Fruit fly (Drosophila melanogaster) whole organism, prepupa: ENCODE data around the gene CG14572.

Experiments
- CG10631 ChIP-seq: fragments of 200-800 bp; sonication (Bioruptor generic); optimal IDR thresholded peaks from 2 replicates; lab custom pipeline; 2016; ENCODE audit warnings: missing biosample characterization, missing genetic modification characterization
- CG10669 ChIP-seq: fragments of 200-800 bp; sonication (Bioruptor generic); optimal IDR thresholded peaks from 3 replicates; lab custom pipeline; 2018; ENCODE audit warnings: missing biosample characterization, mild to moderate bottlenecking, missing genetic modification characterization, moderate library complexity
- CG11294 ChIP-seq: fragments of 200-800 bp; sonication (Bioruptor generic); IDR thresholded peaks from 2 replicates; pipeline ENCODE4 v1.3.6; 2022; ENCODE audit warnings: missing biosample characterization, missing genetic modification characterization
- CG11762 ChIP-seq: fragments of 200-800 bp; sonication (Bioruptor generic); optimal IDR thresholded peaks from 3 replicates; lab custom pipeline; 2016; ENCODE audit warnings: missing biosample characterization, missing genetic modification characterization; ENCODE audit not compliant: insufficient read depth
- CG11902 ChIP-seq: fragments of 200-800 bp; sonication (Bioruptor generic); optimal IDR thresholded peaks from 3 replicates; lab custom pipeline; 2016; ENCODE audit warnings: missing biosample characterization, missing genetic modification characterization
- CG15336 ChIP-seq: fragments of 200-800 bp; sonication (Bioruptor generic); IDR thresholded peaks from 2 replicates; pipeline ENCODE4 v1.3.6; 2022; ENCODE audit warnings: missing biosample characterization, missing genetic modification characterization
- CG1621 ChIP-seq: fragments of 200-800 bp; sonication (Bioruptor generic); optimal IDR thresholded peaks from 3 replicates; lab custom pipeline; 2018; ENCODE audit warnings: missing biosample characterization, mild to moderate bottlenecking, missing genetic modification characterization
- CG3032 ChIP-seq: fragments of 200-800 bp; optimal IDR thresholded peaks from 2 replicates; lab custom pipeline; 2019; ENCODE audit warnings: missing biosample characterization, mild to moderate bottlenecking, missing genetic modification characterization, moderate library complexity
- CG34406 ChIP-seq: fragments of 200-800 bp; sonication (Bioruptor generic); optimal IDR thresholded peaks from 3 replicates; lab custom pipeline; 2016; ENCODE audit warnings: missing biosample characterization, missing genetic modification characterization
- CG4318 ChIP-seq: fragments of 200-800 bp; sonication (Bioruptor generic); optimal IDR thresholded peaks from 3 replicates; lab custom pipeline; 2017; ENCODE audit warnings: missing biosample characterization, mild to moderate bottlenecking, missing genetic modification characterization
- CG6163 ChIP-seq: fragments of 200-800 bp; sonication (Bioruptor generic); IDR thresholded peaks from 3 replicates; pipeline ENCODE4 v1.3.6; 2022; ENCODE audit warnings: missing biosample characterization, missing genetic modification characterization
- CG6792 ChIP-seq: fragments of 200-800 bp; sonication (Bioruptor generic); optimal IDR thresholded peaks from 3 replicates; lab custom pipeline; 2016; ENCODE audit warnings: missing biosample characterization, missing genetic modification characterization
- CG6808 ChIP-seq: fragments of 200-800 bp; sonication (Bioruptor generic); optimal IDR thresholded peaks from 3 replicates; lab custom pipeline; 2017; ENCODE audit warnings: missing biosample characterization, missing genetic modification characterization, mild to moderate bottlenecking, moderate library complexity, missing genetic modification reagents
- CG6854 ChIP-seq: fragments of 200-800 bp; sonication (Bioruptor generic); optimal IDR thresholded peaks from 2 replicates; lab custom pipeline; 2017; ENCODE audit warnings: missing biosample characterization, mild to moderate bottlenecking, missing genetic modification characterization
- CG7368 ChIP-seq: fragments of 200-800 bp; sonication (Bioruptor generic); optimal IDR thresholded peaks from 3 replicates; lab custom pipeline; 2016; ENCODE audit warnings: missing biosample characterization, missing genetic modification characterization
- Eip75B ChIP-seq: fragments of 200-800 bp; sonication (Bioruptor generic); optimal IDR thresholded peaks from 3 replicates; lab custom pipeline; 2016; ENCODE audit warnings: missing biosample characterization, missing genetic modification characterization
- Eip78C ChIP-seq: fragments of 200-800 bp; sonication (Bioruptor generic); peaks from one replicate; lab custom pipeline; 2016; ENCODE audit warnings: missing biosample characterization, missing genetic modification characterization
- Ets96B ChIP-seq: fragments of 200-800 bp; optimal IDR thresholded peaks from 2 replicates; lab custom pipeline; 2019; ENCODE audit warnings: missing biosample characterization, mild to moderate bottlenecking, missing genetic modification characterization, moderate library complexity
- Lpt ChIP-seq: fragments of 200-800 bp; sonication (Bioruptor generic); optimal IDR thresholded peaks from 3 replicates; lab custom pipeline; 2016; ENCODE audit warnings: missing biosample characterization, missing genetic modification characterization
- Smox ChIP-seq: fragments of 200-800 bp; sonication (Bioruptor generic); optimal IDR thresholded peaks from 3 replicates; lab custom pipeline; 2016; ENCODE audit warnings: missing biosample characterization, missing genetic modification characterization
- Sox102F ChIP-seq: fragments of 200-800 bp; sonication (Bioruptor generic); optimal IDR thresholded peaks from 2 replicates; lab custom pipeline; 2016; ENCODE audit warnings: missing biosample characterization, mild to moderate bottlenecking, missing genetic modification characterization
- Sox15 ChIP-seq: fragments of 200-800 bp; sonication (Bioruptor generic); optimal IDR thresholded peaks from 3 replicates; lab custom pipeline; 2016; ENCODE audit warnings: missing biosample characterization, missing genetic modification characterization
- fkh ChIP-seq: fragments of 200-800 bp; sonication (Bioruptor generic); optimal IDR thresholded peaks from 3 replicates; lab custom pipeline; 2017; ENCODE audit warnings: missing biosample characterization, mild to moderate bottlenecking, missing genetic modification characterization, moderate library complexity
- lz ChIP-seq: fragments of 200-800 bp; sonication (Bioruptor generic); optimal IDR thresholded peaks from 3 replicates; lab custom pipeline; 2016; ENCODE audit warnings: missing biosample characterization, missing genetic modification characterization
- net ChIP-seq: fragments of 200-800 bp; sonication (Bioruptor generic); optimal IDR thresholded peaks from 3 replicates; lab custom pipeline; 2016; ENCODE audit warnings: missing biosample characterization, missing genetic modification characterization
- svp ChIP-seq: fragments of 200-800 bp; sonication (Bioruptor generic); peaks from one replicate; lab custom pipeline; 2016; ENCODE audit warnings: missing biosample characterization, missing genetic modification characterization
- vri ChIP-seq: fragments of 200-800 bp; sonication (Bioruptor generic); optimal IDR thresholded peaks from 3 replicates; lab custom pipeline; 2016; ENCODE audit warnings: missing biosample characterization, mild to moderate bottlenecking, missing genetic modification characterization

CG14572 gene

dm6 chr3L:21770328-21770727, 29.0 kb downstream of the CG14572 start, which contains the start of gene Syn1:
Gene Syn1 (minus strand): TSS chr3L:21770534.
- TF ChIP-seq CG6792 (GFP tag; lab: Kevin White, UChicago), result no peak
- TF ChIP-seq Ets96B (tag; lab: Kevin White, UChicago), result no peak
- TF ChIP-seq Sox15 (GFP tag; lab: Kevin White, UChicago), result no peak
- peak; percentile 48 for TF ChIP-seq fkh (GFP tag; lab: Kevin White, UChicago)
- TF ChIP-seq CG11902 (GFP tag; lab: Kevin White, UChicago), result no peak
- peak; percentile 26; the same call in 1 of the 2 replicates for TF ChIP-seq CG15336
- no peak for TF ChIP-seq CG6808 (GFP tag; lab: Kevin White, UChicago)
- TF ChIP-seq CG4318 (GFP tag; lab: Kevin White, UChicago), result no peak
- TF ChIP-seq Eip75B (GFP tag; lab: Kevin White, UChicago), result no peak
- TF ChIP-seq CG10669 (GFP tag; lab: Kevin White, UChicago), result no peak
- peak; percentile 14 for TF ChIP-seq net (GFP tag; lab: Kevin White, UChicago)

dm6 chr3L:21773855-21774254, 32.5 kb downstream of the CG14572 start:
- no peak for TF ChIP-seq Lpt
- no peak for TF ChIP-seq Eip78C (GFP tag; lab: Kevin White, UChicago)
- TF ChIP-seq CG3032, result no peak
- TF ChIP-seq lz (GFP tag; lab: Kevin White, UChicago), result no peak
- TF ChIP-seq Sox102F (GFP tag; lab: Kevin White, UChicago), result no peak
- no peak for TF ChIP-seq fkh (GFP tag; lab: Kevin White, UChicago)
- TF ChIP-seq Smox (GFP tag; lab: Kevin White, UChicago), result no peak
- no peak for TF ChIP-seq CG1621 (tag; lab: Kevin White, UChicago)
- no peak for TF ChIP-seq vri (GFP tag; lab: Kevin White, UChicago)
- no peak for TF ChIP-seq CG6854 (GFP tag; lab: Kevin White, UChicago)
- TF ChIP-seq CG6163, result no peak
- no peak for TF ChIP-seq CG11902 (GFP tag; lab: Kevin White, UChicago)
- no peak for TF ChIP-seq CG11294
- no peak for TF ChIP-seq CG4318 (GFP tag; lab: Kevin White, UChicago)
- no peak for TF ChIP-seq CG7368
- no peak for TF ChIP-seq CG11762 (GFP tag; lab: Kevin White, UChicago)
- TF ChIP-seq CG34406, result no peak
- TF ChIP-seq, all 60 proteins: peak for 0

dm6 chr3L:21787883-21788282, 46.5 kb downstream of the CG14572 start:
- TF ChIP-seq CG10631 (GFP tag; lab: Kevin White, UChicago), result no peak
- peak; percentile 15 for TF ChIP-seq svp (GFP tag; lab: Kevin White, UChicago)
